Worm (Caenorhabditis elegans) whole organism, late embryonic: ENCODE measurements around the gene C26H9A.3.

Experiments used
- C38D4.7 ChIP-seq: fragments of 200-800 bp; sonication (Bioruptor generic); optimal IDR thresholded peaks from 2 replicates; lab custom pipeline; 2018; ENCODE audit warnings: mild to moderate bottlenecking, missing genetic modification characterization, moderate library complexity, missing compliant biosample characterization
- K02D7.2 ChIP-seq: sonication (generic microtip); optimal IDR thresholded peaks from 2 replicates; lab custom pipeline; 2017; ENCODE audit warnings: mild to moderate bottlenecking, missing genetic modification characterization, missing compliant biosample characterization
- ceh-14 ChIP-seq: sonication (generic microtip); optimal IDR thresholded peaks from 2 replicates; lab custom pipeline; 2016; ENCODE audit warnings: missing genotype, missing genetic modification characterization, missing compliant biosample characterization
- ceh-18 ChIP-seq: sonication (generic microtip); optimal IDR thresholded peaks from 2 replicates; lab custom pipeline; 2016; ENCODE audit warnings: missing genetic modification characterization, missing compliant biosample characterization
- ceh-2 ChIP-seq: sonication (generic microtip); optimal IDR thresholded peaks from 2 replicates; lab custom pipeline; 2016; ENCODE audit warnings: missing genotype, missing genetic modification characterization, missing compliant biosample characterization
- ceh-24 ChIP-seq: sonication (generic microtip); optimal IDR thresholded peaks from 2 replicates; lab custom pipeline; 2016; ENCODE audit warnings: mild to moderate bottlenecking, missing genetic modification characterization, missing compliant biosample characterization
- ceh-48 ChIP-seq: sonication (generic microtip); optimal IDR thresholded peaks from 2 replicates; lab custom pipeline; 2016; ENCODE audit warnings: missing genetic modification characterization, inconsistent platforms, missing compliant biosample characterization
- ceh-6 ChIP-seq: fragments of 200-800 bp; sonication (Bioruptor generic); optimal IDR thresholded peaks from 2 replicates; lab custom pipeline; 2018; ENCODE audit warnings: mild to moderate bottlenecking, missing genetic modification characterization, missing compliant biosample characterization
- che-1 ChIP-seq: sonication (generic microtip); optimal IDR thresholded peaks from 2 replicates; lab custom pipeline; 2016; ENCODE audit warnings: mild to moderate bottlenecking, missing genetic modification characterization, missing compliant biosample characterization
- dmd-4 ChIP-seq: sonication (generic microtip); optimal IDR thresholded peaks from 2 replicates; lab custom pipeline; 2016; ENCODE audit warnings: borderline replicate concordance, missing genetic modification characterization, missing compliant biosample characterization
- dve-1 ChIP-seq: sonication (generic microtip); optimal IDR thresholded peaks from 2 replicates; lab custom pipeline; 2017; ENCODE audit warnings: antibody characterized with exemption, mild to moderate bottlenecking, missing genetic modification characterization, missing compliant biosample characterization
- elt-4 ChIP-seq: sonication (generic microtip); optimal IDR thresholded peaks from 2 replicates; lab custom pipeline; 2016; ENCODE audit warnings: missing genetic modification characterization, missing compliant biosample characterization
- fax-1 ChIP-seq: sonication (generic microtip); optimal IDR thresholded peaks from 2 replicates; lab custom pipeline; 2016; ENCODE audit warnings: missing genotype, missing genetic modification characterization, missing compliant biosample characterization
- fkh-10 ChIP-seq: fragments of 150-350 bp; optimal IDR thresholded peaks from 2 replicates; lab custom pipeline; 2014; ENCODE audit warnings: missing biosample characterization, missing genetic modification reagents, missing genetic modification characterization
- gmeb-2 ChIP-seq: sonication (generic microtip); optimal IDR thresholded peaks from 2 replicates; lab custom pipeline; 2016; ENCODE audit warnings: missing genetic modification characterization, inconsistent platforms, missing compliant biosample characterization
- hlh-13 ChIP-seq: fragments of 200-800 bp; sonication (Bioruptor generic); optimal IDR thresholded peaks from 2 replicates; lab custom pipeline; 2018; ENCODE audit warnings: mild to moderate bottlenecking, missing genetic modification characterization, missing compliant biosample characterization
- hlh-30 ChIP-seq: sonication (generic microtip); optimal IDR thresholded peaks from 2 replicates; lab custom pipeline; 2017; ENCODE audit warnings: antibody characterized with exemption, missing genetic modification characterization, missing compliant biosample characterization; ENCODE audit not compliant: insufficient read depth
- hlh-6 ChIP-seq: sonication (generic microtip); optimal IDR thresholded peaks from 2 replicates; lab custom pipeline; 2016; ENCODE audit warnings: missing genotype, missing genetic modification characterization, missing compliant biosample characterization
- lim-6 ChIP-seq: sonication (generic microtip); optimal IDR thresholded peaks from 2 replicates; lab custom pipeline; 2016; ENCODE audit warnings: missing genetic modification characterization, missing compliant biosample characterization
- lin-11 ChIP-seq: fragments of 200-800 bp; sonication (Bioruptor generic); optimal IDR thresholded peaks from 2 replicates; lab custom pipeline; 2018; ENCODE audit warnings: mild to moderate bottlenecking, missing genetic modification characterization, missing compliant biosample characterization
- madf-2 ChIP-seq: sonication (generic microtip); optimal IDR thresholded peaks from 2 replicates; lab custom pipeline; 2017; ENCODE audit warnings: missing genetic modification characterization, missing compliant biosample characterization
- nfya-1 ChIP-seq: sonication (generic microtip); optimal IDR thresholded peaks from 2 replicates; lab custom pipeline; 2017; ENCODE audit warnings: missing genetic modification characterization, mild to moderate bottlenecking, missing compliant biosample characterization, antibody characterized with exemption, moderate library complexity
- nhr-11 ChIP-seq: fragments of 150-350 bp; optimal IDR thresholded peaks from 2 replicates; lab custom pipeline; 2014; ENCODE audit warnings: missing biosample characterization, missing genetic modification characterization
- pag-3 ChIP-seq: sonication (generic microtip); optimal IDR thresholded peaks from 2 replicates; lab custom pipeline; 2016; ENCODE audit warnings: missing compliant biosample characterization, missing genetic modification characterization, borderline replicate concordance
- pat-9 ChIP-seq: fragments of 200-800 bp; sonication (Bioruptor generic); optimal IDR thresholded peaks from 2 replicates; lab custom pipeline; 2018; ENCODE audit warnings: mild to moderate bottlenecking, missing genetic modification characterization, moderate library complexity, missing compliant biosample characterization
- rnt-1 ChIP-seq: sonication (generic microtip); optimal IDR thresholded peaks from 2 replicates; lab custom pipeline; 2016; ENCODE audit warnings: missing genetic modification characterization, missing compliant biosample characterization
- sdc-2 ChIP-seq: sonication (generic microtip); optimal IDR thresholded peaks from 2 replicates; lab custom pipeline; 2016; ENCODE audit warnings: missing genotype, missing genetic modification characterization, missing compliant biosample characterization
- syd-9 ChIP-seq: sonication (generic microtip); optimal IDR thresholded peaks from 2 replicates; lab custom pipeline; 2016; ENCODE audit warnings: mild to moderate bottlenecking, missing genetic modification characterization, moderate library complexity, missing compliant biosample characterization
- tbx-7 ChIP-seq: sonication (generic microtip); optimal IDR thresholded peaks from 2 replicates; lab custom pipeline; 2016; ENCODE audit warnings: missing genotype, missing genetic modification characterization, missing compliant biosample characterization
- ztf-16 ChIP-seq: sonication (generic microtip); optimal IDR thresholded peaks from 2 replicates; lab custom pipeline; 2017; ENCODE audit warnings: missing genetic modification characterization, missing compliant biosample characterization

C26H9A.3 gene

DNA sequence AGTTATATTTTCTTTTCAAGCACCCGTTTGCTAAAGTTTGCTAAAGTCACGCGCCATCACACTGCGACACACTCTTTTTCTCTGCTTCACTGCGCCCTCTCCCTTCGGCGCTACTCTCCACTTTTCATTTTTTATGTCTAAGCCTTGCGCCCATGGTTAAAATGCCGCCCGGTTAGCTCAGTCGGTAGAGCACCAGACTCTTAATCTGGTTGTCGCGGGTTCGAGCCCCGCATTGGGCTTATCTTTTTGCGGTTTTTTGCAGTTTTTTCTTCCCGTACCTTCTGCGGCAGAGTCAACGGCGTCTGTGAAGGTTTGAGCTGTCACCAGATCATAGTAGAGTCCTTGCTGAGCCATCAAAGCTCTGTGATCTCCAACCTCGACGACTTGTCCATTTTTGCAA, 44.6 kb downstream of the C26H9A.3 start (continued):
- TF ChIP-seq ceh-18 (tag; lab: Kevin White, UChicago): peak; percentile 87
- peak; percentile 66 for TF ChIP-seq che-1 (tag; lab: Kevin White, UChicago)
- TF ChIP-seq fax-1 (tag; lab: Kevin White, UChicago): peak; percentile 57
- TF ChIP-seq sdc-2 (tag; lab: Kevin White, UChicago): peak; percentile 57
- TF ChIP-seq hlh-30 (tag; lab: Kevin White, UChicago): peak; percentile 83
- TF ChIP-seq ceh-24 (tag; lab: Kevin White, UChicago): peak; percentile 49
- peak; percentile 58 for TF ChIP-seq gmeb-2 (tag; lab: Kevin White, UChicago)
- TF ChIP-seq ztf-16 (tag; lab: Kevin White, UChicago): peak; percentile 25
- TF ChIP-seq syd-9 (tag; lab: Kevin White, UChicago): peak; percentile 68
- peak; percentile 64 for TF ChIP-seq hlh-6
- TF ChIP-seq ceh-48 (tag; lab: Kevin White, UChicago): peak; percentile 34
- TF ChIP-seq elt-4: no peak
- TF ChIP-seq dve-1 (tag; lab: Kevin White, UChicago): peak; percentile 60
- TF ChIP-seq tbx-7: peak; percentile 17
- TF ChIP-seq pat-9 (tag; lab: Kevin White, UChicago): peak; percentile 74
- TF ChIP-seq madf-2: peak; percentile 38

DNA sequence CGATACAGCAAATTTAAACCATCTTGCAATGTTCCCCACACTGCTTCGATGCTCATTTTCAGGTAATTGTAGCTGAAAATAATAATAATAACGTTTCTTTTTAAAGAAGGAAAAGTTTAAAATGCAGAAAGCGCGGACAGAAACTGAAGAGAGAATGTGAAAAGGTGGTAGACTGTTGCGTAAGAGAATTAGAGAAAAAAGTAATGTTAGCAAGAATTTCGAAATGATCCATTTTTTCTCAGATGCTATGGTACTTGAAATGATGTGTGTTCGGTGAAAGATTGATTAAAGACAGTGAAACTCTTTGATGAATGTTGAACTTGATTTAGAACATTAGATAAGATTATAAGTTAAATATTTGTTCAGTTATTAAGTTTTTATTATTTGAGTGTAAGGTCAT, 48.8 kb downstream of the C26H9A.3 start, which contains the start of gene cul-6:
TSS of gene cul-6 (minus strand) at position 79 of the 400 bp plus-strand sequence.
- no peak for TF ChIP-seq ceh-2 (tag; lab: Kevin White, UChicago)
- TF ChIP-seq dve-1 (tag; lab: Kevin White, UChicago): no peak
- TF ChIP-seq lin-11 (tag; lab: Kevin White, UChicago): no peak
- no peak for TF ChIP-seq ceh-14 (tag; lab: Kevin White, UChicago)
- no peak for TF ChIP-seq lim-6 (tag; lab: Kevin White, UChicago)
- no peak for TF ChIP-seq C38D4.7 (GFP tag; lab: Kevin White, UChicago)
- TF ChIP-seq K02D7.2 (tag; lab: Kevin White, UChicago): no peak
- TF ChIP-seq nfya-1 (tag; lab: Kevin White, UChicago): no peak
- no peak for TF ChIP-seq fkh-10
- no peak for TF ChIP-seq hlh-13
- TF ChIP-seq dmd-4: no peak
- no peak for TF ChIP-seq rnt-1 (tag; lab: Kevin White, UChicago)
- no peak for TF ChIP-seq pag-3 (tag; lab: Kevin White, UChicago)
- TF ChIP-seq ceh-6 (GFP tag; lab: Kevin White, UChicago): no peak
- TF ChIP-seq nhr-11 (tag; lab: Kevin White, UChicago): no peak
